Worm (Caenorhabditis elegans) whole organism, late embryonic: ENCODE results near the gene dnj-2.

ENCODE experiments used
- K09A11.1 ChIP-seq: sonication (generic microtip); optimal IDR thresholded peaks from 2 replicates; lab custom pipeline; 2017; ENCODE audit warnings: antibody characterized with exemption, mild to moderate bottlenecking, missing genetic modification characterization, missing compliant biosample characterization; ENCODE audit not compliant: insufficient read depth
- ceh-24 ChIP-seq: sonication (generic microtip); optimal IDR thresholded peaks from 2 replicates; lab custom pipeline; 2016; ENCODE audit warnings: mild to moderate bottlenecking, missing genetic modification characterization, missing compliant biosample characterization
- ets-4 ChIP-seq: sonication (generic microtip); optimal IDR thresholded peaks from 2 replicates; lab custom pipeline; 2016; ENCODE audit warnings: missing genetic modification characterization, missing compliant biosample characterization
- eyg-1 ChIP-seq: sonication (generic microtip); optimal IDR thresholded peaks from 2 replicates; lab custom pipeline; 2016; ENCODE audit warnings: missing genotype, missing genetic modification characterization, missing compliant biosample characterization
- nhr-11 ChIP-seq: fragments of 150-350 bp; optimal IDR thresholded peaks from 2 replicates; lab custom pipeline; 2014; ENCODE audit warnings: missing biosample characterization, missing genetic modification characterization
- pag-3 ChIP-seq: sonication (generic microtip); optimal IDR thresholded peaks from 2 replicates; lab custom pipeline; 2016; ENCODE audit warnings: missing compliant biosample characterization, missing genetic modification characterization, borderline replicate concordance
- pha-4 ChIP-seq: fragments of 150-350 bp; optimal IDR thresholded peaks from 2 replicates; lab custom pipeline; 2018; ENCODE audit warnings: missing biosample characterization, missing genetic modification reagents, missing genetic modification characterization
- pqm-1 ChIP-seq: sonication (generic microtip); optimal IDR thresholded peaks from 2 replicates; lab custom pipeline; 2016; ENCODE audit warnings: missing genetic modification characterization, missing compliant biosample characterization
- tbx-2 ChIP-seq: sonication (generic microtip); optimal IDR thresholded peaks from 2 replicates; lab custom pipeline; 2016; ENCODE audit warnings: missing genetic modification characterization, missing compliant biosample characterization
- unc-86 ChIP-seq: sonication (generic microtip); optimal IDR thresholded peaks from 2 replicates; lab custom pipeline; 2016; ENCODE audit warnings: missing genetic modification characterization, missing compliant biosample characterization

DNA sequence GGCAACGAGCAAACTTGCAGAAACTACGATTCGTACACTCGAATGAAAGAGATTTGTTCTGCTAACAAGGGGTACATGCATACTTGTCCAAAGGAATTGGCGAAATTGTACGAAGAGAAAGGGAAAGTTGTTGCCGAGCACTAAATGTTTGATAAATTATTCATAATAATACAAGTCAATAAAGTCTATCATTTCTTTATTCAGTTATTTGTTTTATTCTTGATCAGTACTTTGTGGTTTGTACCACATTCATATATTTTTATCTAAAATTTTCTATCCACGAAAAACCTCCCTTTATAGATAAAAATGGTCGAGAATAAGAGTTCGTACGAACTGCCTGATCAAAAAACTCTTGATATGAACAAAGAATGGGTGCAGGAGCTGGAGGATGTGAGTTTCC lies 6.7 kb upstream of the dnj-2 start, which contains the start of gene edg-1:
- no peak for TF ChIP-seq K09A11.1 (tag; lab: Kevin White, UChicago)
- no peak for TF ChIP-seq pqm-1 (tag; lab: Kevin White, UChicago)
- TF ChIP-seq unc-86: no peak
- TF ChIP-seq eyg-1 (tag; lab: Kevin White, UChicago): no peak
- TF ChIP-seq pag-3: no peak
- no peak for TF ChIP-seq nhr-11 (tag; lab: Kevin White, UChicago)
- TF ChIP-seq pha-4: no peak
- no peak for TF ChIP-seq tbx-2 (tag; lab: Kevin White, UChicago)
- no peak for TF ChIP-seq ceh-24
- no peak for TF ChIP-seq ets-4 (tag; lab: Kevin White, UChicago)
